Fruit fly (Drosophila melanogaster) S2 (cell line): Measurements from ENCODE around the gene CG33253.

Experiments used
- CG8478 ChIP-seq: fragments of >200 bp; optimal IDR thresholded peaks from 2 replicates; lab custom pipeline; 2018
- CTCF ChIP-seq, 2 experiments: fragments of >200 bp; optimal IDR thresholded peaks; 2 replicates each; lab custom pipeline; 2018

Gene CG33253

DNA sequence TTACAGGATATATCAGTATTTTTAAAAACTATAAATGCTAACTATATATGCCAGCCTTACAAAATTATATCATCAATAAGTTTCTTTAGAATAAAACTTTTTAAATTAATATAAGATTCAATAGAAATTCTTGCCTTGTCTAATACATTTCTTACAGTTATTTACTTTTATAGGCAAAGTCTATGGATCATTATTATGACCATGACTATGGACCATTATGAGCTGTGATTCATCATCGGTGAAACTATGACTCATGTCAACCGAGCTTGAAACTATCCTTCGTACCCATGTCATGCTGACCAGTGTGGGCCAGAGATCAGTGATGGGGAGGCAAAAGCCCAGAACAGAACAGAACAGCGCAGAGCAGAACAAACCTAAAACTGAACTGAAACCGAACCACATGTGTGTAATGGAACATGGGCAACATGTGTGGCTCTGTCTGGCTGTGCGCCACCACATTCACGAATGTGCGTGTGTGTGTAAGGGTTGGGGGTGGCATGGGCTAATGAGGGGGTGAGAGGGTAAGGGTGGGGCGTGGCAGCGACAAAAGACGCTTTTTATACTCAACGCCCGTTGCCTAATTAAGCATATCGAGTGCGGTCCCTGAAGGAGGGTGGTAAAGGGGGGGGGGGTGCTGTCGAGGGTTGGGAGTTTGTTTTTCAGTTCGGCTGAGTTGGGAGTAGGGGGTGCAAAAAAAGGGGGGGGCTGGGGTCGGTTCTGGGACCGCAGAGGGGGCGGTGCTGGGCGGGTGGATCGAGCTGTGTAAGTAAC lies 24.5 kb upstream of the CG33253 start:
- TF ChIP-seq CTCF (optimal IDR thresholded peaks at IDR 0.05; lab: Kevin White, UChicago) (no peak), CG8478 (no peak)

DNA sequence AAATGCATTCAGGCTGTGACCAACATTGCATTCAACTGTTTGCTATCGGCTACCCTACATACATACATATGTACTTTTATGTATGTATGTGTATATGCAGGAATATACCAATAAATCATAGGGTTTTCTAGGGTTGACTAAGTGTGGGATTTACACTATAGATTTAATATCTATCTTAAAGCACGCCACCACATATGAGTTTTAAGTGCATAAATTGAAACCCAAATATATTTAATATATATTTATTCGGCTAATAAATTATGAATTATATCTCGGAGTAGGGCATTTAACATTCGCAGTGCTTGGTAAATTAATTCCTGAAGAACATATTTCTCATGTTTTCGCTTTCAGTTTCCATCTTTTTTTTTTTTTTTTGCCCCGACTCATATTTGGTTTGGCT lies 23.3 kb upstream of the CG33253 start:
- TF ChIP-seq CG8478 = no peak
- TF ChIP-seq CTCF (optimal IDR thresholded peaks at IDR 0.05; lab: Kevin White, UChicago) = no peak

DNA sequence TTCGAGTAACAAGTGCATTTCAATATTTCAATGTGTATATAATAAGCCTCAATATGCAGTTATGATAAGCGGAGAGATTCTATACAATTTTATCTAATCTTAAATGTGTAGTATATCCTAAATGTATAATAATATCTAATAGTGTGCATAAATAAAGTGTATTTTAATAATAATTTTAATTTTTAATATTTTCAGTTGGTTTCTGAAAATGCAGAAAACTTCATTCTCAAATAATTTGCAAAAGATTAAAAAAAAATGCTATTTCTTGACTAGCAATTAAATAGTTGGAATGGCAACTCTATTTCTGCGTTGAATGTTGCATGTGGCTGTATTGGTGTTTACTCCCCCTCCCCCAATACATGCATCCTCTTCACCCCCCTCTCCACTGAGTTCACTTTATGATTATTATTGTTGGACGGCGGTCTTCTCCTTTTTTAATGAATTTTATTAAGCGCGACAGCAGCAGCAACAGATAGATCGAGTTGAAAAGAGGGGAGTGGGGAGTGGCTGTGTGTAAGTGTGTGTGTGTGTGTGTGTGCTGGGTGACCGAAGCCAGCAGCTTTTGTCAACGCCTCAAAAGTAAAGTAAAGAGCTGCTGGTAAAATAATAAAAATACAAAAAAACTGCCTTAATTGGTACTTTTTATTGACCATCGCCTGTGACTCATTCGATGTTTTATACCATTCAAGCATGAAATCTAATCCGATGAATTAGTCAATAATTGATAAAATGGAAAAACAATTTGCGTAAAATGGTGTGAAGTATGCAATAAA lies 22.4 kb upstream of the CG33253 start:
- TF ChIP-seq CG8478 (no peak), CTCF (optimal IDR thresholded peaks at IDR 0.05; lab: Kevin White, UChicago) (no peak)

DNA sequence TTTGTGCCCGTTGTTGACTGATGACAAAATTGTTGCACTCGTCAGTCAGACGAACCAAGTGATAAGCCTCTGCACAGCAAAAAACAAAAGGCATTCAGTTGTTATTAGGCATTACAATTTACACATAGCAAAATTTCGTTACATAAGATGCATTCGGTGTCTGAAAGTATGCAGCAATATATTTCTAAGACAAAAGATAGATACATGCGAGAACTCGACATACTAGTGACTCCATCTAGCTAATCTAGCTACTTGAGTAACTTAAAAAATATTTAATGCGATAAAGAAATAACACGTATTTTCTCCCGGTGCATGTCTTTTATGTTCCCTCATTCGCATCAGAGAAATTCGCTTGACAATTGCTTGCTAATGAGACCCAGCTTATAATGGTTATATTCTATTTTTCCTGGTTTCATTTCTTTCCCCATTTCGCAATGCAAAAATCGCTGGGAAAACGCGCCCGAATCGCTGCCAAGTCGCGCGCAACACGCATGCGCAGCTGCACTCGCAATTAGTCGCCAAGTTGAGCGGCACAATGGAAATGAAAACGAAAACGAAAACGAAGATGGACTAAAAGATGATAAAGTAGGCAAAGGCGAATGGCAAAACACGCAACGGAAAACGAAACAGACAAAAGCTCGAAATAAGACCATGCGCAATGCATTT lies 20.8 kb upstream of the CG33253 start:
- TF ChIP-seq CG8478 = no peak
- TF ChIP-seq CTCF (optimal IDR thresholded peaks at IDR 0.05; lab: Kevin White, UChicago) = no peak

DNA sequence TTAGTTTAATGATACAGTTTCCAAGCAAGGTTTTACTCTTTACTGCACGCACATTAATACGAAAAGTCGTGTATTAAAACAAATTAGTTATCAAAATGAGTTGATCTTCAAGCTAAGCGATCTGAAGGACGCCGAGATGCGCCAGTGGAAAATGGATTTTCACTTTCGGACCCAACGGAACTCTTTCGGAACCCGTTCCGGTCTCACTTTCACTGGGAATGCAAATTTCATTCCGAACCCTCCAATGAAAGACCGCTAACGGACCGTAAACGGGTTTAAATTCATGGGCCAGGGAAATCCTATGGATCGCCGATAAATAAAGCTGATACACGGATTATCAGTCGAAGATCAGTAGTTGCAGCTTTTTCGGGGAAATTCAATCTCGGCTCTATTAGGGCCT lies 19.8 kb upstream of the CG33253 start:
- TF ChIP-seq CG8478 (no peak), CTCF (optimal IDR thresholded peaks at IDR 0.05; lab: Kevin White, UChicago) (no peak)

DNA sequence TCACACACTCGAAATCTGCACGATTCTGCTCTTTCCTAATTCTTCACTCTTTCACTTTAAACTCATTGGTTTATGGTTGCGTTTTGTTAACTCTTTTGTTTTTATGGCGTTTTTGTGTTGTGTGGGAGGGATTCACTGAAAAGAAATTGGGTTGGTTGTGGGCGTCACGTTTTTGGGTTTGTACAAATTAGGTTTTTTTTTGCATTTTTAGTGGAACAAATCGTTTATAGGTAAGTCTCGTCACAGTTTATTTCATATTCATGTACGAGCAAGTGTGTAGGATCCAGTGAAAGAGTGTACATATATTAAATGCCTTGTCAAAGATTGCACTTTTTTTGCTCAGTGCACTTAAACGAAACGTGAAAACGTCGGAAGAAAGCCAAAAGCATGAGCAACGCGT lies 18.5 kb upstream of the CG33253 start:
- no peak for TF ChIP-seq CTCF (optimal IDR thresholded peaks at IDR 0.05; lab: Kevin White, UChicago)
- TF ChIP-seq CG8478 = no peak

DNA sequence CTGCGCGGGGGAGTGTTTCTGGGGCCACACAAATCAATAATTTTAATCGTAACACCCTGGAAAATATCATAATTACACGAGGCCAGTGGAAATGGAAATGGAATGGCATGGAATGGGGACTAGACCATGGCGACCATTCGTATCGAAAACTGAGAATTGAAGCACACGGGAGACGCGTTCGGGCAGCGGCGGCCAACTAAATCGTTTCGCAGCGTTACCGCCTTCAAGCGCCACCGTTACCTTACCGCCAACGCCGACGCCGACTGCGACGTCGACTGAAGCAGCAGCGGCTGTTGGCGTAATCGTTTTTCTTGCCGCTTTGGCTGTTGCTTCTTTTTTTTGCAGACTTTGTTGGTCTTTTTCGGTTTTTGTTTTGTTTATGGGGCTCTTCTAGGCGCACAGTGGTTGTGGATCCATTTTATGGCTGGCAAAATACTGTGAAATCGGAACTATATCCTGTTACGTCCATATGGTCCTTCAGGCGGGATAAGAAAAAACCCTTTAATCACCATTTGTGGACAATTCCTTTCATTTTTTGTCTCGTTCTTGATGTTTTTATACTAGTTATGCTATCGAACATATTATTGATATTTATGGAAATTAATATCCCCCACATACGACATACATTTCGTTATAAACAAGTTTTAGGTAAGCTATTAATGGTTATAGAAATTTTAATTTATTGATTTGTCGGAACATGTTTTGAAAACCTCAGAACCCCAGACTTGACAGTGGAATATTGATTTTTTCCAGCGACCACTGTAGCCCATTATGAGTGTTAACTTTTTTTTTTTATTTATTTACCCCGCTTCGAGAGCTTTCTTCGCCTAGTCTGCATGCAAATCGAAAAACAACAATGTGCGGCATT lies 17.8 kb upstream of the CG33253 start:
- TF ChIP-seq CG8478 (peak; percentile 36), CTCF (optimal IDR thresholded peaks at IDR 0.05; lab: Kevin White, UChicago) (no peak)

DNA sequence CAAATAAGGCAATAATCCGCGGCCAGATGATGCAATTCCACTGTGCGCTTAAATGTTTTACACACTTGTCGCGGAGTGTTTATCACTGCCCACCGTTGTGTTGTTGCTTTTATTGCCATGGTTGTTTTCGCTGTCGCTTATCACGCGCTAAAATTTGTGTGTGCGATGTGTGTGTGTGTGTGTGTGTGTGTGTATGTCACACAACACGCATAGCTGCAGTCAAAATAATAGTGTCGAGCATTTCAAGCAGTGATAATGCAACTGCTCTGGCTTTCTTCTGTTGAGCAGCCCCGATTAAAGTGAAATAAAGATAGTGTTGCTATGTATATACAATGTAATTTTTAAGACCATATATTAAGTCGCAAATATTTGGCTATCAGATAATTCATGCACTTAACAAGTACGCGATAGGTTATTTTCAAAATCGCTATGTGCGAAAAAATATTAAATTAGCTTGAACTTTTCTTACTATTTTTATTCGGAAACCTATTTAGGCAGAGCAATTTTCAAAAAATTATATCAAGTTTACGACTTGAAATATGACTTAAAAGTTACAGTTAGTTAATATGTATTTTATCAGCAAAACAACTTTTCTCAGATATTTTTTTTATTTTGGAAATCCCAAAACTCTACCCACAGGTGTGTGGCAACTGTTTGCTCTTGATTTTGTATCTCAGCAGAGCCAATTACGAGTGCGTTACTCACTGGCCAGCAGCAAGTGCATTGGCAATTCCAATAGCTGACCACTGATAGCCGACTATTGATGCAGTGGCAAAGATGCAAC lies 16.9 kb upstream of the CG33253 start:
- TF ChIP-seq CTCF (optimal IDR thresholded peaks at IDR 0.05; lab: Kevin White, UChicago) (no peak), CG8478 (no peak)

DNA sequence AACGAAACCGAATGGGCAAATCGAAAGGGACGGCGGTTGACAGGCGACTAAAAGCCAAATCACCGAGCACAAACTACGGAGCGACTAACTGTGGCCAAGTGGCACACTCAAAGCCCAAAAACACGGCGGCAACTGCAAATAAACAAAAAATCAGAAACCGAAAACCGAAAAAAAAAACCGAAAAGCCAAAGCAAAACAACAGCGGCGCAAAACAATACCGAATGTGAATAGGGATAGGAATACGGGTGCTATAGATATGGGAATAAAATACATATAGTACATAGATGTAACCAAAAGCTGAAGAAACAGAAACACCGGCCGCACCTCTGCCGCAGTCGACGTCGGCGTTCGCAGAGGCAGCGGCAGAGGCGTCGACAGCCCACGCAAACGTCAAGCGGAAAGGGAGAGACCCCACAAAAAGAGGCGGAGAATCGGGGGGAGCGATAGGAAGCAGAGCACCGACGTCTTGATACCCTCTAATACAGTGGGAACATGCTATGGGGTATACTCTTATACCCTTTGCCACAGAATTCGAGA lies 16.1 kb upstream of the CG33253 start, which contains the start of gene RhoGAP18B:
RhoGAP18B (minus strand) TSS at position 51 of the 537 bp plus-strand sequence.
- TF ChIP-seq CG8478 (no peak), CTCF (optimal IDR thresholded peaks at IDR 0.05; lab: Kevin White, UChicago) (no peak)

DNA sequence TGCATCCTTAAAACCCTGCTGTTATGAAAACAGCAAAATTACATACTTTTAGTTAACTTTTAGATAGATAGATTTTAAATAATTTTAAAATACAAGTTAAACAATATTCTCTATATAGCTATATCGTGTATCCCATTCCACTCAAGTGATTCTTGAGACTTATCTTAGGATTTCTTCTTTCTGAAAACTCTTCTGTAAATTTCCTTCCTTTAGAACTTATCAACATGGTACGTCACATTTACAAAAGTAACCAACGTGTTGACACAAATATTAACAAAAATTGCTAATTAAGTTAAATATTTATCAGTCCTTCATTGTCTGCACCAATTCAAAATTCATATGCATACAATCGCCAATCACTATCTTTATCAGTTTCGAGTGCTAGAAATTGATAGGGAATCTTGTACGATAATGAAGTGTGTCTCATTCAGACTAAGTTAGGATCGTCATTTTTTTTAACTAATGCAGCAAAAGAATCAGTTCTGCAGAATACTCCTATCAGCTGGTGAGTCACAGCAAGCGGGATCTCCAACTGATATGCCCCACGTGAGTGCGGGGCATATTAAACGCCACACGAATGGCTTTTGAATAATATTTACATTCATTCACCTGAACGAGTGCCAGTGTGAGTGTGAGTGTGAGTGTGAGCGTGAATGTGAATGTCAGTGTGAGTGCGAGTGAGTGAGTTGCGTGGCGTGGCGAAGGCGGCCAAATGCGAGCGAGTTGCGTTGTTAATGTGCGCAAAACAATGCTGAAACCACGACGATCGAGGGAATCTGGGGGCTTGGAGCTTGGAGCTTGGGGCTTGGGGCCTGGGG lies 15.4 kb upstream of the CG33253 start:
- no peak for TF ChIP-seq CTCF (optimal IDR thresholded peaks at IDR 0.05; lab: Kevin White, UChicago)
- TF ChIP-seq CG8478 = no peak

DNA sequence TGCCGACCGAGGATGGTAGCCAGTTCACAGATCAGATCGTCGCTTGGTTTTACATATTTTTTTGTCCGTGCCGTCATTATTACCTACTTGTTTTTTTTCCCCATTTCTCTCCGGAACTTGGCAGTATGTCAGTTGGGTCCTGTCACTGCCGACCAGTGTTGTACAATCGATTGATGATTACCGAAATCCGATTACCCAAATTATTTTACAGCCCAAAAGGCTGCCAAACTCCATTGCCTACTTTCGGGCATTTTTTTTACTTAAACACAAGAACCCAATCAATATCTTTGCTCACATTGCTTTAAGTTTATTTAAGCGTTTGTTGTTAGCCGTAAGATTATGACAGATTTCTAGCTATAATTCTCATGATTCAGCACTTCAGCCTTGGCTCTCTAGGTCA lies 12.4 kb upstream of the CG33253 start, which contains the start of gene Inx5:
Inx5 (minus strand) TSS at position 93 of the 400 bp plus-strand sequence.
- TF ChIP-seq CG8478 = no peak
- TF ChIP-seq CTCF (optimal IDR thresholded peaks at IDR 0.05; lab: Kevin White, UChicago) = peak in 1 of 2 experiments; percentile 16

DNA sequence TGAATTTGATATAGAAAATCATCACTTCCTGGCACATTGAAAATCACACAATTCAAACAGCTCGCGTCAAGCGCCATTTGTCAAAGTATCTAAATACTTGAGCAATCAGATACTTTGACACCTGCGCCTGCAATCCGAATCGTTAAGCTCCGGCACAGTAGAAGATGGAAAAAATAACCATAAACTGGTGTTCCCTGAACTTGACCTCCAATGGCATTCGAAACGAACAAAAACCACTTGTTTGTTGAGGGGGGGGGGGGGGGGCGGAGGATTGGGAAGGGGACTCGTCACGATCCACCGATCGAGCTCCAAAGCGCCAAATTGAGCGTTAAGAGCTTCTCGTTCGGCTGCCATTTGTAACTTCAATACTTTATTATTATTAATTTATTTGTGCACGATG lies 11.3 kb upstream of the CG33253 start:
- no peak for TF ChIP-seq CTCF (optimal IDR thresholded peaks at IDR 0.05; lab: Kevin White, UChicago)
- no peak for TF ChIP-seq CG8478

DNA sequence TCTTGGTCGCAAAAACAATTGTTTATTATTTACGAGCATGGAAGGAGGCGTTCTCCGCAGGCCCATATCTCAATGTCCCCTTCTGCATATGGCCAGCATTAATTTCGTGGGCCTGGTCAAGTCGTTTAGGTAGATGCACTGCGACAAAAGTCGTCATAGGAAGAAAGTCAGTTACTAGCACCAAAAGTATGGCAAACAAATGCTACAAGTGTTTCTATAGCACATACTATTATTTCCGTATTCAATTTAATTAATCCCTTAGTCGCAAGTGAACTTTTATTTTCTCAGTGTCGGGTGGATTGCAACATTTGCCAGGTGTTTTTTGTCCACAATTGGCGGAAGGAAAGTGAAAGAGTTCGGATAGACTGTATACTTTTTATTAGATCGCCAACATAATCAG lies 10.3 kb upstream of the CG33253 start:
- no peak for TF ChIP-seq CG8478
- TF ChIP-seq CTCF (optimal IDR thresholded peaks at IDR 0.05; lab: Kevin White, UChicago) = no peak
